ENCODE assay signal across 1 fruit fly cellular context in the genomic region with DNA sequence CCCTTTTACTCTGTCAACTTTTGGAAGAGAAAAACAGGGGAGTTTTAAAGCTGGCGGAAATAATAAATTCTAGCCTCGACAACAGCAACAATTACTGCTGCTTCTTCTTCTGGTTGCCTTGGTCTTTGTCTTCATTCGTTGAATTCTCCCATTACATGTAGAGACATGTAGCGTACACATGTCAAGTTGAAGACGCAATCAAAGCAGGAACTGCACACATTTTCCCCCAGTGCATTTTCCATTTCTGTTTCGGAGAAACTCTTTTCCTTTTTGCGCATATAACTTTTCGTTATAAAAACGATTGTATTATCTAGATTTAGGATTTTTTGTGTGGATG.
TF ChIP-seq lines count a peak whose summit lies in the region.

No protein-coding gene starts in this region.

TF ChIP-seq in whole organism, embryonic, 481 proteins besides CTCF, POLR2A, EP300 and RAD21 (continued from another document):
- no peak for TF ChIP-seq Ssrp (tag; optimal IDR thresholded peaks at IDR 0.05; lab: Kevin White, UChicago)
- no peak for TF ChIP-seq CG17328 (GFP tag; IDR thresholded peaks at IDR 0.05; lab: Robert Waterston, UW)
- TF ChIP-seq CG8281 (tag; optimal IDR thresholded peaks at IDR 0.05; lab: Kevin White, UChicago), result no peak
- TF ChIP-seq CG18262 (tag; optimal IDR thresholded peaks at IDR 0.05; lab: Kevin White, UChicago), result peak; percentile 38
